Fruit fly (Drosophila melanogaster): Measurements from ENCODE around the gene Brf.
A peak's percentile ranks its signal among the peaks of the same experiment; 100 is the strongest.

Gene Brf

DNA sequence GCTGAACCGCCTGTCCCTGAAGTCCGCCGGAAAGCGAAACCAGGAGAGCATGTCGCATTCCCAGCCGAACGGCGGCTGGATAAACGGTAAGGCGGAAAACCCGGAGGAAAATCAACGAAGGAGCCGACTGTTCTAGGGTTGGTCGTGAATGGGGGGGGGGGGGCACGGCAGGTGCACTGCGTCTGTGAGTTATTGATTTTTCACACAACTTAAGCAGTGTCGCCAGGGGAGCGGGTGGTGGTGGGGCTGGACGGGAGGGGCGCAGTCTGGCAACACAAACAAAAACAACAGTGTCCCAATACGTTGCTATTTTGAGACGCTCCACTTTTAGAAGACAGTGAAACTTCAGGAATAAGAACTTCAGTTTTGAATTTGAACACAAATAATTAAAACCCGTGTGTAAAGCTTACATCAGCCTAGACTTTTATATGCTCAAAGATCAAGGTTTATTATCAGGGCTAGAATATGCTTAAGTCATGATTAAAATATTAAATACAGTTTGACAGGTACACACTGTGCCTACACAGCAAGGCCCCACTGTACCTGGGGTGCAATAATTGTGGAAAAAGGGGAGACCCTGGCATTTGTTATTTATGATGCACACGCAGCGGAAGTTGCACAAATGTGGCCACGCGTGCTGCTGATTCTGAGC, 4.8 kb downstream of the Brf start (continued):
- TF ChIP-seq CG13624 (GFP tag; optimal IDR thresholded peaks at IDR 0.05) (no peak), aop (GFP tag; IDR thresholded peaks at IDR 0.05) (peak; percentile 42; the same call in 1 of the 2 replicates), cas (GFP tag; IDR thresholded peaks at IDR 0.05) (no peak), H15 (GFP tag; IDR thresholded peaks at IDR 0.05) (peak; percentile 76), CG8944 (GFP tag; optimal IDR thresholded peaks at IDR 0.05) (peak; percentile 32), tgo (GFP tag; IDR thresholded peaks at IDR 0.05) (peak; percentile 68), bcd (GFP tag; optimal IDR thresholded peaks at IDR 0.05) (peak; percentile 65), NC2β (GFP tag; optimal IDR thresholded peaks at IDR 0.05) (peak; percentile 23), fd96Cb (tag; optimal IDR thresholded peaks at IDR 0.05) (peak; percentile 83), Dfd (GFP tag; optimal IDR thresholded peaks at IDR 0.05) (no peak), nom (GFP tag; optimal IDR thresholded peaks at IDR 0.05) (peak; percentile 29), Atf-2 (GFP tag; optimal IDR thresholded peaks at IDR 0.05) (no peak), CG10543 (GFP tag; optimal IDR thresholded peaks at IDR 0.05) (no peak), CG4360 (GFP tag; IDR thresholded peaks at IDR 0.05) (peak; percentile 40; the same call in 1 of the 2 replicates), CG10267 (tag; optimal IDR thresholded peaks at IDR 0.05) (peak; percentile 34), Pdp1 (GFP tag; optimal IDR thresholded peaks at IDR 0.05) (peak; percentile 38 to 58), Optix (GFP tag; IDR thresholded peaks at IDR 0.05) (peak; percentile 69; the same call in 2 of the 3 replicates), ato (GFP tag; IDR thresholded peaks at IDR 0.05; ENCODE audit: partially characterized antibody) (no peak), Hey (tag; optimal IDR thresholded peaks at IDR 0.05) (no peak), cwo (GFP tag; optimal IDR thresholded peaks at IDR 0.05) (peak; percentile 30), CG18619 (GFP tag; optimal IDR thresholded peaks at IDR 0.05) (peak; percentile 43), CG2678 (tag; optimal IDR thresholded peaks at IDR 0.05) (peak; percentile 82), lola (GFP tag; optimal IDR thresholded peaks at IDR 0.05) (peak in 1 of 3 experiments; percentile 51), BtbVII (GFP tag; optimal IDR thresholded peaks at IDR 0.05) (peak; percentile 42), HLH4C (GFP tag; IDR thresholded peaks at IDR 0.05; ENCODE audit: partially characterized antibody) (no peak), Meics (GFP tag; optimal IDR thresholded peaks at IDR 0.05) (peak; percentile 52), repo (GFP tag; optimal IDR thresholded peaks at IDR 0.05) (peak; percentile 23), pnt (GFP tag; optimal IDR thresholded peaks at IDR 0.05) (peak; percentile 32), Poxn (GFP tag; IDR thresholded peaks at IDR 0.05) (no peak), sens (GFP tag) (peak; percentile 94), Tbp (GFP tag; optimal IDR thresholded peaks at IDR 0.05) (no peak), CG9727 (GFP tag; optimal IDR thresholded peaks at IDR 0.05) (peak; percentile 57), CG17328 (GFP tag; IDR thresholded peaks at IDR 0.05) (peak; percentile 84), Sry-δ (GFP tag; optimal IDR thresholded peaks at IDR 0.05) (peak; percentile 31), CG15479 (GFP tag; optimal IDR thresholded peaks at IDR 0.05) (no peak), CG17361 (GFP tag; IDR thresholded peaks at IDR 0.05) (peak; percentile 63; the same call in 2 of the 3 replicates), CHES-1-like (GFP tag; optimal IDR thresholded peaks at IDR 0.05) (no peak), seq (GFP tag; IDR thresholded peaks at IDR 0.05) (peak; percentile 49; the same call in 1 of the 2 replicates), CG1233 (GFP tag; optimal IDR thresholded peaks at IDR 0.05) (peak; percentile 56), CG8359 (GFP tag; optimal IDR thresholded peaks at IDR 0.05; ENCODE audit: borderline replicate concordance) (no peak), CG10321 (GFP tag; IDR thresholded peaks at IDR 0.05) (no peak), CG33557 (GFP tag; optimal IDR thresholded peaks at IDR 0.05) (peak; percentile 10), Bdp1 (GFP tag; optimal IDR thresholded peaks at IDR 0.05) (no peak), CG17912 (GFP tag; optimal IDR thresholded peaks at IDR 0.05) (no peak), p53 (GFP tag; optimal IDR thresholded peaks at IDR 0.05) (no peak), CG18476 (GFP tag; optimal IDR thresholded peaks at IDR 0.05) (peak; percentile 50), prd (optimal IDR thresholded peaks at IDR 0.05) (no peak), prd (GFP tag; IDR thresholded peaks at IDR 0.05) (peak; percentile 88), corto (GFP tag; optimal IDR thresholded peaks at IDR 0.05) (no peak)
